Worm (Caenorhabditis elegans) whole organism, L1 larva: ENCODE results near the gene T24H10.4.

Source experiments
- C16A3.4 ChIP-seq: fragments of 150-350 bp; optimal IDR thresholded peaks from 2 replicates; lab custom pipeline; 2014; ENCODE audit warnings: missing biosample characterization, missing genetic modification characterization
- aly-2 ChIP-seq: fragments of 150-350 bp; optimal IDR thresholded peaks from 2 replicates; lab custom pipeline; 2014; ENCODE audit warnings: missing biosample characterization, missing genetic modification characterization
- ama-1 ChIP-seq: fragments of 150-350 bp; optimal IDR thresholded peaks from 2 replicates; lab custom pipeline; 2014
- blmp-1 ChIP-seq: fragments of 150-350 bp; optimal IDR thresholded peaks from 2 replicates; lab custom pipeline; 2014; ENCODE audit warnings: missing biosample characterization, missing genetic modification characterization
- ceh-63 ChIP-seq: fragments of 200-800 bp; sonication (Bioruptor generic); optimal IDR thresholded peaks from 2 replicates; lab custom pipeline; 2018; ENCODE audit warnings: mild to moderate bottlenecking, missing genetic modification characterization, missing compliant biosample characterization
- ceh-82 ChIP-seq, 3 experiments: fragments of 150-350 bp in 1 of 3; sonication (generic microtip) in 2 of 3; optimal IDR thresholded peaks; 2 replicates each; lab custom pipeline; 2014 to 2017; ENCODE audit warnings: missing biosample characterization in 3 of 3, missing genetic modification characterization in 3 of 3
- ceh-90 ChIP-seq: sonication (generic microtip); optimal IDR thresholded peaks from 2 replicates; lab custom pipeline; 2016; ENCODE audit warnings: missing genetic modification characterization, missing compliant biosample characterization
- ces-1 ChIP-seq: fragments of 150-350 bp; optimal IDR thresholded peaks from 2 replicates; lab custom pipeline; 2014; ENCODE audit warnings: missing biosample characterization, missing genetic modification reagents, missing genetic modification characterization
- dsc-1 ChIP-seq: sonication (generic microtip); optimal IDR thresholded peaks from 2 replicates; lab custom pipeline; 2016; ENCODE audit warnings: mild to moderate bottlenecking, missing genetic modification characterization, missing compliant biosample characterization
- efl-3 ChIP-seq: fragments of 200-800 bp; sonication (Bioruptor generic); optimal IDR thresholded peaks from 2 replicates; lab custom pipeline; 2018; ENCODE audit warnings: mild to moderate bottlenecking, missing genetic modification characterization, missing compliant biosample characterization
- egl-13 ChIP-seq: sonication (generic microtip); optimal IDR thresholded peaks from 2 replicates; lab custom pipeline; 2016; ENCODE audit warnings: missing genotype, missing genetic modification reagents, missing genetic modification characterization, missing compliant biosample characterization
- egl-27 ChIP-seq, 2 experiments: fragments of 150-350 bp in 1 of 2; sonication (generic microtip); optimal IDR thresholded peaks; 3 replicates each; lab custom pipeline; 2017 to 2018; ENCODE audit warnings: missing biosample characterization in 2 of 2, missing genetic modification characterization in 2 of 2, missing genetic modification reagents in 2 of 2
- elt-2 ChIP-seq: sonication (generic microtip); optimal IDR thresholded peaks from 2 replicates; lab custom pipeline; 2016; ENCODE audit warnings: missing genetic modification characterization, mild to moderate bottlenecking, inconsistent platforms, missing compliant biosample characterization, missing genetic modification reagents
- ets-5 ChIP-seq: fragments of 200-800 bp; sonication (Bioruptor generic); IDR thresholded peaks from 2 replicates; pipeline ENCODE4 v1.3.6; 2022; ENCODE audit warnings: missing genetic modification characterization, missing compliant biosample characterization
- fkh-10 ChIP-seq: sonication (generic microtip); optimal IDR thresholded peaks from 2 replicates; lab custom pipeline; 2017; ENCODE audit warnings: missing biosample characterization, missing genetic modification reagents, missing genetic modification characterization
- fkh-4 ChIP-seq: sonication (generic microtip); optimal IDR thresholded peaks from 2 replicates; lab custom pipeline; 2016; ENCODE audit warnings: missing compliant biosample characterization, missing genetic modification characterization, borderline replicate concordance
- fkh-8 ChIP-seq: sonication (generic microtip); optimal IDR thresholded peaks from 2 replicates; lab custom pipeline; 2016; ENCODE audit warnings: mild to moderate bottlenecking, missing genetic modification characterization, missing compliant biosample characterization
- fos-1 ChIP-seq: fragments of 150-350 bp; optimal IDR thresholded peaks from 2 replicates; lab custom pipeline; 2014; ENCODE audit warnings: missing biosample characterization, missing genetic modification characterization
- hlh-17 ChIP-seq: fragments of 200-800 bp; sonication (Bioruptor generic); optimal IDR thresholded peaks from 2 replicates; lab custom pipeline; 2018; ENCODE audit warnings: missing genetic modification characterization, mild to moderate bottlenecking, missing compliant biosample characterization, moderate library complexity, borderline replicate concordance
- hlh-4 ChIP-seq: sonication (generic microtip); optimal IDR thresholded peaks from 2 replicates; lab custom pipeline; 2016; ENCODE audit warnings: mild to moderate bottlenecking, missing genetic modification characterization, missing compliant biosample characterization
- hpl-2 ChIP-seq: fragments of 150-350 bp; optimal IDR thresholded peaks from 2 replicates; lab custom pipeline; 2014; ENCODE audit warnings: missing biosample characterization, missing genetic modification reagents, missing genetic modification characterization
- irx-1 ChIP-seq: sonication (generic microtip); optimal IDR thresholded peaks from 2 replicates; lab custom pipeline; 2016; ENCODE audit warnings: missing genetic modification characterization, missing compliant biosample characterization
- jun-1 ChIP-seq: fragments of 150-350 bp; optimal IDR thresholded peaks from 2 replicates; lab custom pipeline; 2014; ENCODE audit warnings: missing biosample characterization, missing genetic modification reagents, missing genetic modification characterization
- lin-14 ChIP-seq: fragments of 200-800 bp; sonication (Bioruptor generic); optimal IDR thresholded peaks from 2 replicates; lab custom pipeline; 2018; ENCODE audit warnings: mild to moderate bottlenecking, missing genetic modification characterization, moderate library complexity, missing compliant biosample characterization
- lin-15B ChIP-seq: fragments of 150-350 bp; sonication (generic microtip); optimal IDR thresholded peaks from 3 replicates; lab custom pipeline; 2014; ENCODE audit warnings: missing biosample characterization, missing genetic modification characterization
- lin-35 ChIP-seq, 2 experiments: fragments of 150-350 bp; optimal IDR thresholded peaks; 2 replicates each; lab custom pipeline; 2014; ENCODE audit warnings: missing biosample characterization in 2 of 2, missing genetic modification characterization in 2 of 2, missing genetic modification reagents in 2 of 2
- lir-3 ChIP-seq: sonication (generic microtip); optimal IDR thresholded peaks from 2 replicates; lab custom pipeline; 2016; ENCODE audit warnings: mild to moderate bottlenecking, missing genetic modification characterization, moderate library complexity, missing compliant biosample characterization; ENCODE audit not compliant: poor library complexity
- mab-9 ChIP-seq: fragments of 200-800 bp; sonication (Bioruptor generic); IDR thresholded peaks from 2 replicates; pipeline ENCODE4 v1.3.6; 2022; ENCODE audit warnings: missing genetic modification reagents, missing genetic modification characterization, missing compliant biosample characterization
- mdl-1 ChIP-seq, 2 experiments: fragments of 150-350 bp; optimal IDR thresholded peaks; 2 replicates each; lab custom pipeline; 2014 to 2017; ENCODE audit warnings: missing biosample characterization in 2 of 2, missing genetic modification characterization in 2 of 2, inconsistent platforms in 1 of 2
- mef-2 ChIP-seq: fragments of 150-350 bp; optimal IDR thresholded peaks from 2 replicates; lab custom pipeline; 2014; ENCODE audit warnings: missing biosample characterization, missing genetic modification characterization
- mep-1 ChIP-seq: fragments of 150-350 bp; optimal IDR thresholded peaks from 2 replicates; lab custom pipeline; 2014; ENCODE audit warnings: missing biosample characterization, missing genetic modification characterization
- nhr-12 ChIP-seq: sonication (generic microtip); optimal IDR thresholded peaks from 2 replicates; lab custom pipeline; 2017; ENCODE audit warnings: missing biosample characterization, missing genetic modification characterization
- nhr-20 ChIP-seq: sonication (generic microtip); optimal IDR thresholded peaks from 2 replicates; lab custom pipeline; 2016; ENCODE audit warnings: mild to moderate bottlenecking, missing genetic modification characterization, missing compliant biosample characterization
- nhr-28 ChIP-seq: fragments of 150-350 bp; optimal IDR thresholded peaks from 2 replicates; lab custom pipeline; 2014; ENCODE audit warnings: missing biosample characterization, missing genetic modification characterization
- nhr-47 ChIP-seq: sonication (generic microtip); optimal IDR thresholded peaks from 2 replicates; lab custom pipeline; 2016; ENCODE audit warnings: mild to moderate bottlenecking, missing genetic modification characterization, moderate library complexity, missing compliant biosample characterization
- nhr-76 ChIP-seq: sonication (generic microtip); optimal IDR thresholded peaks from 2 replicates; lab custom pipeline; 2017; ENCODE audit warnings: missing biosample characterization, missing genetic modification characterization
- nhr-77 ChIP-seq: fragments of 150-350 bp; optimal IDR thresholded peaks from 2 replicates; lab custom pipeline; 2014; ENCODE audit warnings: missing biosample characterization, missing genetic modification characterization
- nhr-85 ChIP-seq: sonication (generic microtip); peaks from one replicate; lab custom pipeline; 2016; ENCODE audit warnings: missing genetic modification characterization, inconsistent platforms, missing compliant biosample characterization
- nhr-90 ChIP-seq: sonication (generic microtip); optimal IDR thresholded peaks from 2 replicates; lab custom pipeline; 2016; ENCODE audit warnings: mild to moderate bottlenecking, missing genetic modification characterization, missing compliant biosample characterization; ENCODE audit not compliant: poor library complexity
- pag-3 ChIP-seq: sonication (generic microtip); optimal IDR thresholded peaks from 2 replicates; lab custom pipeline; 2017; ENCODE audit warnings: missing genetic modification characterization, mild to moderate bottlenecking, missing compliant biosample characterization, antibody characterized with exemption, borderline replicate concordance; ENCODE audit not compliant: insufficient read depth
- pax-3 ChIP-seq: fragments of 200-800 bp; sonication (Bioruptor generic); optimal IDR thresholded peaks from 2 replicates; lab custom pipeline; 2018; ENCODE audit warnings: mild to moderate bottlenecking, missing genetic modification characterization, moderate library complexity, missing compliant biosample characterization
- pqm-1 ChIP-seq: sonication (generic microtip); optimal IDR thresholded peaks from 3 replicates; lab custom pipeline; 2017; ENCODE audit warnings: missing biosample characterization, missing genetic modification characterization
- rnt-1 ChIP-seq: sonication (generic microtip); optimal IDR thresholded peaks from 2 replicates; lab custom pipeline; 2016; ENCODE audit warnings: mild to moderate bottlenecking, missing genetic modification characterization, moderate library complexity, missing compliant biosample characterization
- snu-23 ChIP-seq: sonication (generic microtip); optimal IDR thresholded peaks from 2 replicates; lab custom pipeline; 2016; ENCODE audit warnings: missing genetic modification characterization, missing compliant biosample characterization
- sox-4 ChIP-seq: sonication (generic microtip); optimal IDR thresholded peaks from 2 replicates; lab custom pipeline; 2016; ENCODE audit warnings: missing genetic modification characterization, missing compliant biosample characterization
- sptf-1 ChIP-seq: fragments of 150-350 bp; optimal IDR thresholded peaks from 2 replicates; lab custom pipeline; 2014; ENCODE audit warnings: missing biosample characterization, missing genetic modification characterization
- sup-37 ChIP-seq: fragments of 200-800 bp; sonication (Bioruptor generic); optimal IDR thresholded peaks from 2 replicates; lab custom pipeline; 2018; ENCODE audit warnings: mild to moderate bottlenecking, missing genetic modification characterization, missing compliant biosample characterization
- tbx-2 ChIP-seq: sonication (generic microtip); optimal IDR thresholded peaks from 2 replicates; lab custom pipeline; 2016; ENCODE audit warnings: missing genetic modification characterization, missing compliant biosample characterization
- unc-62 ChIP-seq: fragments of 150-350 bp; optimal IDR thresholded peaks from 2 replicates; lab custom pipeline; 2014; ENCODE audit warnings: missing biosample characterization, missing genetic modification reagents, missing genetic modification characterization
- unc-86 ChIP-seq: sonication (generic microtip); optimal IDR thresholded peaks from 2 replicates; lab custom pipeline; 2016; ENCODE audit warnings: missing genetic modification characterization, missing compliant biosample characterization
- zag-1 ChIP-seq: fragments of 150-350 bp; optimal IDR thresholded peaks from 2 replicates; lab custom pipeline; 2014; ENCODE audit warnings: missing biosample characterization, missing genetic modification characterization
- zip-4 ChIP-seq: fragments of 200-800 bp; sonication (Bioruptor generic); optimal IDR thresholded peaks from 2 replicates; lab custom pipeline; 2018; ENCODE audit warnings: mild to moderate bottlenecking, missing genetic modification characterization, moderate library complexity, missing compliant biosample characterization
- ztf-4 ChIP-seq: fragments of 150-350 bp; optimal IDR thresholded peaks from 2 replicates; lab custom pipeline; 2014; ENCODE audit warnings: missing biosample characterization, missing genetic modification characterization

T24H10.4 gene

DNA sequence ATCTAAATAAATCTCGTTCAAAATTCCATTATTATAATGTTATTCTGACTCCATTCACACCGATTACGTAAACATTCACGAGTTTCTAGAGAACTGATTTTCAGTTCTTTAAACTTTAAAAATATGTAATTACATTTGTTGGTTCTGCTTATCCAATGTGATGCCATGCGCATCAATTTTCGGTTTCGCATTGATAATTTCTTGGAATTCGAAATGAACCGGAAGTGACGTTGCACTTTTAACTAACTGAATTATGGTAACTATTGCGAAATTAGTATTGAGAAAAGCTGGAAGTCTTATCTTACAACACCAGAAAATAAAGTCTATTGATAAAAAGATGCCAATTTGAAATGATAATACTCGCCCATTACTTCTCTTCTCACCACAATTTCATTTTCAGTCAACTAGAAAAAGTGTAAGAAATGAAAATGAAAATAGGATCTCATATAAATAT lies 8.5 kb downstream of the T24H10.4 start (continued):
- TF ChIP-seq fkh-4 (tag; lab: Kevin White, UChicago): no peak
- TF ChIP-seq egl-27 (tag; optimal IDR thresholded peaks at IDR 0.05; lab: Kevin White, UChicago): no peak
- TF ChIP-seq nhr-20 (tag; lab: Kevin White, UChicago): peak; percentile 51
- TF ChIP-seq zip-4 (GFP tag; lab: Kevin White, UChicago): peak; percentile 60
- no peak for TF ChIP-seq nhr-85
- TF ChIP-seq efl-3 (GFP tag; lab: Kevin White, UChicago): no peak
- TF ChIP-seq tbx-2: peak; percentile 7
- no peak for TF ChIP-seq C16A3.4 (tag; lab: Kevin White, UChicago)
- no peak for TF ChIP-seq ces-1 (GFP tag; lab: Kevin White, UChicago)
- peak; percentile 77 for TF ChIP-seq pax-3 (tag; lab: Kevin White, UChicago)
- peak; percentile 69 for TF ChIP-seq elt-2
- TF ChIP-seq jun-1 (tag; lab: Kevin White, UChicago): no peak
- TF ChIP-seq lir-3 (tag; lab: Kevin White, UChicago): no peak
- TF ChIP-seq ets-5 (GFP tag; lab: Robert Waterston, UW): no peak
- peak in 1 of 2 experiments; percentile 32 for TF ChIP-seq lin-35 (GFP tag; optimal IDR thresholded peaks at IDR 0.05; lab: Kevin White, UChicago)
- TF ChIP-seq blmp-1 (tag; lab: Kevin White, UChicago): no peak
- TF ChIP-seq hlh-17 (GFP tag; lab: Kevin White, UChicago): no peak
- TF ChIP-seq nhr-47 (tag; lab: Kevin White, UChicago): peak; percentile 82
- TF ChIP-seq hlh-4 (tag; lab: Kevin White, UChicago): no peak
- TF ChIP-seq fkh-10 (GFP tag; lab: Kevin White, UChicago): peak; percentile 14
- no peak for TF ChIP-seq unc-62 (GFP tag; lab: Kevin White, UChicago)
- no peak for TF ChIP-seq zag-1 (tag; lab: Kevin White, UChicago)
- no peak for TF ChIP-seq mdl-1 (tag; optimal IDR thresholded peaks at IDR 0.05; lab: Kevin White, UChicago)
- TF ChIP-seq nhr-12 (tag; lab: Kevin White, UChicago): no peak
- no peak for TF ChIP-seq sup-37 (GFP tag; lab: Kevin White, UChicago)
- TF ChIP-seq hpl-2 (GFP tag; lab: Kevin White, UChicago): no peak
- TF ChIP-seq nhr-28 (tag; lab: Kevin White, UChicago): no peak
- no peak for TF ChIP-seq rnt-1 (tag; lab: Kevin White, UChicago)
- peak; percentile 53 for TF ChIP-seq ztf-4 (tag; lab: Kevin White, UChicago)
- peak; percentile 93 for TF ChIP-seq dsc-1 (tag; lab: Kevin White, UChicago)
- peak; percentile 67 for TF ChIP-seq lin-14
- no peak for TF ChIP-seq ceh-63 (GFP tag; lab: Kevin White, UChicago)
- no peak for TF ChIP-seq nhr-90
- peak; percentile 96 for TF ChIP-seq sox-4 (tag; lab: Kevin White, UChicago)
- TF ChIP-seq nhr-76 (tag; lab: Kevin White, UChicago): no peak
- no peak for TF ChIP-seq fos-1 (tag; lab: Kevin White, UChicago)
- no peak for TF ChIP-seq irx-1 (tag; lab: Kevin White, UChicago)
- peak; percentile 71 for TF ChIP-seq egl-13 (tag; lab: Kevin White, UChicago)
- no peak for TF ChIP-seq pag-3
- no peak for TF ChIP-seq sptf-1
- TF ChIP-seq lin-15B (tag; lab: Kevin White, UChicago): no peak
- TF ChIP-seq ceh-90 (tag; lab: Kevin White, UChicago): peak; percentile 19
- TF ChIP-seq ceh-82 (tag; optimal IDR thresholded peaks at IDR 0.05; lab: Kevin White, UChicago): no peak
- no peak for TF ChIP-seq mef-2 (tag; lab: Kevin White, UChicago)
- TF ChIP-seq fkh-8 (tag; lab: Kevin White, UChicago): peak; percentile 92
- TF ChIP-seq aly-2 (tag; lab: Kevin White, UChicago): no peak
- TF ChIP-seq unc-86 (tag; lab: Kevin White, UChicago): no peak
- no peak for TF ChIP-seq mab-9 (GFP tag; lab: Robert Waterston, UW)
- peak; percentile 3 for TF ChIP-seq pqm-1 (tag; lab: Kevin White, UChicago)
- no peak for TF ChIP-seq nhr-77 (tag; lab: Kevin White, UChicago)
- no peak for TF ChIP-seq snu-23 (GFP tag; lab: Kevin White, UChicago)
- peak; percentile 9 for TF ChIP-seq mep-1 (tag; lab: Kevin White, UChicago)
- TF ChIP-seq ama-1 (lab: Kevin White, UChicago): no peak
